Fruit fly (Drosophila melanogaster) whole organism, adult: ENCODE measurements around the gene iav.

Experiments
- CG11617 ChIP-seq: fragments of 200-800 bp; sonication (Bioruptor generic); optimal IDR thresholded peaks from 2 replicates; lab custom pipeline; 2017; ENCODE audit warnings: mild to moderate bottlenecking, missing biosample characterization, missing genetic modification reagents, missing genetic modification characterization
- CG12768 ChIP-seq: fragments of 200-800 bp; sonication (Bioruptor generic); optimal IDR thresholded peaks from 2 replicates; lab custom pipeline; 2017; ENCODE audit warnings: missing biosample characterization, missing genetic modification characterization, mild to moderate bottlenecking, moderate library complexity, missing genetic modification reagents
- CG14711 ChIP-seq: fragments of 200-800 bp; sonication (Bioruptor generic); optimal IDR thresholded peaks from 2 replicates; lab custom pipeline; 2018; ENCODE audit warnings: missing biosample characterization, mild to moderate bottlenecking, missing genetic modification characterization, moderate library complexity
- CG1620 ChIP-seq: fragments of 200-800 bp; sonication (Bioruptor generic); optimal IDR thresholded peaks from 2 replicates; lab custom pipeline; 2016; ENCODE audit warnings: missing biosample characterization, missing genetic modification characterization
- CG33017 ChIP-seq: fragments of 200-800 bp; sonication (Bioruptor generic); optimal IDR thresholded peaks from 2 replicates; lab custom pipeline; 2018; ENCODE audit warnings: missing biosample characterization, mild to moderate bottlenecking, missing genetic modification characterization, moderate library complexity
- CG5204 ChIP-seq: fragments of 200-800 bp; sonication (Bioruptor generic); optimal IDR thresholded peaks from 2 replicates; lab custom pipeline; 2016; ENCODE audit warnings: missing biosample characterization, missing genetic modification characterization
- CG7045 ChIP-seq: fragments of 200-800 bp; sonication (Bioruptor generic); optimal IDR thresholded peaks from 2 replicates; lab custom pipeline; 2017; ENCODE audit warnings: missing biosample characterization, mild to moderate bottlenecking, missing genetic modification characterization
- CG7101 ChIP-seq: fragments of 200-800 bp; sonication (Bioruptor generic); optimal IDR thresholded peaks from 2 replicates; lab custom pipeline; 2018; ENCODE audit warnings: missing biosample characterization, mild to moderate bottlenecking, missing genetic modification characterization, moderate library complexity
- Clk ChIP-seq: fragments of 200-800 bp; sonication (Bioruptor generic); optimal IDR thresholded peaks from 2 replicates; lab custom pipeline; 2017; ENCODE audit warnings: missing biosample characterization, missing genetic modification characterization
- Crg-1 ChIP-seq: fragments of 200-800 bp; sonication (Bioruptor generic); optimal IDR thresholded peaks from 2 replicates; lab custom pipeline; 2016; ENCODE audit warnings: missing biosample characterization, missing genetic modification characterization
- Hr96 ChIP-seq: fragments of 200-800 bp; sonication (Bioruptor generic); optimal IDR thresholded peaks from 2 replicates; lab custom pipeline; 2016; ENCODE audit warnings: missing biosample characterization, missing genetic modification characterization
- Mnt ChIP-seq: fragments of 200-800 bp; sonication (Bioruptor generic); optimal IDR thresholded peaks from 2 replicates; lab custom pipeline; 2016; ENCODE audit warnings: missing biosample characterization, mild to moderate bottlenecking, missing genetic modification characterization
- bab1 ChIP-seq: fragments of 200-800 bp; sonication (Bioruptor generic); optimal IDR thresholded peaks from 3 replicates; lab custom pipeline; 2019; ENCODE audit warnings: missing biosample characterization, mild to moderate bottlenecking, missing genetic modification characterization, moderate library complexity
- cic ChIP-seq: fragments of 200-800 bp; sonication (Bioruptor generic); optimal IDR thresholded peaks from 2 replicates; lab custom pipeline; 2017; ENCODE audit warnings: missing biosample characterization, mild to moderate bottlenecking, missing genetic modification characterization, moderate library complexity
- cnc ChIP-seq, 2 experiments: fragments of >200 bp; optimal IDR thresholded peaks; 2 replicates each; lab custom pipeline; 2017
- kay ChIP-seq: fragments of 200-800 bp; sonication (Bioruptor generic); peaks from one replicate; lab custom pipeline; 2016; ENCODE audit warnings: missing biosample characterization, missing genetic modification characterization, borderline replicate concordance
- ovo ChIP-seq: fragments of 200-800 bp; sonication (Bioruptor generic); optimal IDR thresholded peaks from 2 replicates; lab custom pipeline; 2016; ENCODE audit warnings: missing biosample characterization, missing genetic modification characterization
- pad ChIP-seq: fragments of 200-800 bp; sonication (Bioruptor generic); optimal IDR thresholded peaks from 3 replicates; lab custom pipeline; 2017; ENCODE audit warnings: missing biosample characterization, missing genetic modification characterization, mild to moderate bottlenecking, moderate library complexity, missing genetic modification reagents
- tj ChIP-seq: fragments of 200-800 bp; sonication (Bioruptor generic); optimal IDR thresholded peaks from 3 replicates; lab custom pipeline; 2017; ENCODE audit warnings: missing biosample characterization, mild to moderate bottlenecking, missing genetic modification characterization, moderate library complexity
- toe ChIP-seq: fragments of 200-800 bp; sonication (Bioruptor generic); optimal IDR thresholded peaks from 2 replicates; lab custom pipeline; 2016; ENCODE audit warnings: missing biosample characterization, missing genetic modification characterization

Gene iav

dm6 chrX:6843841-6844440 lies 30.2 kb downstream of the iav start, which contains the start of the genes CG14435 and Tmf:
Gene CG14435 (minus strand): TSS chrX:6843921.
Gene Tmf (plus strand): TSS chrX:6844341.
- TF ChIP-seq CG7045 (GFP tag; lab: Kevin White, UChicago) (peak; percentile 73), CG7101 (tag; lab: Kevin White, UChicago) (peak; percentile 87), CG5204 (GFP tag; lab: Kevin White, UChicago) (peak; percentile 12), tj (GFP tag; lab: Kevin White, UChicago) (peak; percentile 64), pad (GFP tag; lab: Kevin White, UChicago) (peak; percentile 74), CG14711 (tag; lab: Kevin White, UChicago) (peak; percentile 77), kay (GFP tag; lab: Kevin White, UChicago) (no peak), Hr96 (GFP tag; lab: Kevin White, UChicago) (no peak), Clk (GFP tag; lab: Kevin White, UChicago) (peak; percentile 35), cnc (optimal IDR thresholded peaks at IDR 0.05; lab: Kevin White, UChicago) (no peak), CG12768 (GFP tag; lab: Kevin White, UChicago) (peak; percentile 70), bab1 (GFP tag; lab: Kevin White, UChicago) (peak; percentile 91), CG11617 (peak; percentile 85), toe (peak; percentile 76), CG33017 (peak; percentile 57), Crg-1 (GFP tag; lab: Kevin White, UChicago) (peak; percentile 54), ovo (GFP tag; lab: Kevin White, UChicago) (peak; percentile 65), CG1620 (GFP tag; lab: Kevin White, UChicago) (peak; percentile 71), Mnt (peak; percentile 55), cic (GFP tag; lab: Kevin White, UChicago) (no peak)

dm6 chrX:6849178-6849956 lies 35.6 kb downstream of the iav start, which contains the start of the genes Cht11 and CG4558:
Gene Cht11 (minus strand): TSS chrX:6849517.
Gene CG4558 (plus strand): TSS chrX:6849770.
- peak; percentile 89 for TF ChIP-seq CG1620 (GFP tag; lab: Kevin White, UChicago)
- peak; percentile 45 for TF ChIP-seq Clk (GFP tag; lab: Kevin White, UChicago)
- no peak for TF ChIP-seq cnc (optimal IDR thresholded peaks at IDR 0.05; lab: Kevin White, UChicago)
- peak; percentile 93 for TF ChIP-seq pad (GFP tag; lab: Kevin White, UChicago)
- TF ChIP-seq CG12768 (GFP tag; lab: Kevin White, UChicago): peak; percentile 88
- TF ChIP-seq tj (GFP tag; lab: Kevin White, UChicago): peak; percentile 83
- peak; percentile 66 for TF ChIP-seq cic (GFP tag; lab: Kevin White, UChicago)
- TF ChIP-seq CG33017: peak; percentile 76
- peak; percentile 79 for TF ChIP-seq Hr96 (GFP tag; lab: Kevin White, UChicago)
- peak; percentile 79 for TF ChIP-seq CG5204 (GFP tag; lab: Kevin White, UChicago)
- TF ChIP-seq Crg-1 (GFP tag; lab: Kevin White, UChicago): peak; percentile 79
- peak; percentile 93 for TF ChIP-seq bab1 (GFP tag; lab: Kevin White, UChicago)
- no peak for TF ChIP-seq kay (GFP tag; lab: Kevin White, UChicago)
- peak; percentile 84 for TF ChIP-seq Mnt
- peak; percentile 64 for TF ChIP-seq CG7045 (GFP tag; lab: Kevin White, UChicago)
- peak; percentile 93 for TF ChIP-seq CG11617
- peak; percentile 92 for TF ChIP-seq CG7101 (tag; lab: Kevin White, UChicago)
- TF ChIP-seq ovo (GFP tag; lab: Kevin White, UChicago): peak; percentile 75
- peak; percentile 86 for TF ChIP-seq CG14711 (tag; lab: Kevin White, UChicago)
- peak; percentile 80 for TF ChIP-seq toe

- TF ChIP-seq Hr96 (GFP tag; lab: Kevin White, UChicago): peak; percentile 97
- peak; percentile 83 for TF ChIP-seq CG12768 (GFP tag; lab: Kevin White, UChicago)
- peak; percentile 94 for TF ChIP-seq CG7101 (tag; lab: Kevin White, UChicago)
- TF ChIP-seq cic (GFP tag; lab: Kevin White, UChicago): peak; percentile 56
- TF ChIP-seq ovo (GFP tag; lab: Kevin White, UChicago): peak; percentile 87
- TF ChIP-seq CG5204 (GFP tag; lab: Kevin White, UChicago): peak; percentile 83
- no peak for TF ChIP-seq cnc (optimal IDR thresholded peaks at IDR 0.05; lab: Kevin White, UChicago)
- peak; percentile 88 for TF ChIP-seq CG14711 (tag; lab: Kevin White, UChicago)
- TF ChIP-seq CG33017: peak; percentile 81
- TF ChIP-seq CG11617: peak; percentile 88
- peak; percentile 89 for TF ChIP-seq Crg-1 (GFP tag; lab: Kevin White, UChicago)
- peak; percentile 76 for TF ChIP-seq Clk (GFP tag; lab: Kevin White, UChicago)
- peak; percentile 75 for TF ChIP-seq tj (GFP tag; lab: Kevin White, UChicago)
- TF ChIP-seq toe: peak; percentile 89
- peak; percentile 85 for TF ChIP-seq CG7045 (GFP tag; lab: Kevin White, UChicago)
- TF ChIP-seq bab1 (GFP tag; lab: Kevin White, UChicago): peak; percentile 96
- TF ChIP-seq pad (GFP tag; lab: Kevin White, UChicago): peak; percentile 84
- TF ChIP-seq kay (GFP tag; lab: Kevin White, UChicago): no peak
- TF ChIP-seq CG1620 (GFP tag; lab: Kevin White, UChicago): peak; percentile 93
- TF ChIP-seq Mnt: peak; percentile 91
Measured at dm6 chrX:6852574-6852973, 38.8 kb downstream of the iav start.

dm6 chrX:6853384-6853783 lies 39.6 kb downstream of the iav start:
- TF ChIP-seq pad (GFP tag; lab: Kevin White, UChicago) (peak; percentile 72), Clk (GFP tag; lab: Kevin White, UChicago) (no peak), tj (GFP tag; lab: Kevin White, UChicago) (peak; percentile 69), ovo (GFP tag; lab: Kevin White, UChicago) (no peak), CG5204 (GFP tag; lab: Kevin White, UChicago) (no peak), CG33017 (no peak), CG7101 (tag; lab: Kevin White, UChicago) (no peak), CG7045 (GFP tag; lab: Kevin White, UChicago) (no peak), cnc (optimal IDR thresholded peaks at IDR 0.05; lab: Kevin White, UChicago) (no peak), bab1 (GFP tag; lab: Kevin White, UChicago) (no peak), Hr96 (GFP tag; lab: Kevin White, UChicago) (no peak), Crg-1 (GFP tag; lab: Kevin White, UChicago) (peak; percentile 8), Mnt (no peak), CG14711 (tag; lab: Kevin White, UChicago) (no peak), CG11617 (no peak), kay (GFP tag; lab: Kevin White, UChicago) (no peak), toe (no peak), CG1620 (GFP tag; lab: Kevin White, UChicago) (no peak), cic (GFP tag; lab: Kevin White, UChicago) (peak; percentile 1), CG12768 (GFP tag; lab: Kevin White, UChicago) (peak; percentile 52)
